Fruit fly (Drosophila melanogaster) whole organism, embryonic: Measurements from ENCODE around the gene Ufsp2.

Experiments
- B-H2 ChIP-seq: fragments of 200-800 bp; sonication (Bioruptor generic); optimal IDR thresholded peaks from 2 replicates; lab custom pipeline; 2018; ENCODE audit warnings: missing biosample characterization, mild to moderate bottlenecking, missing genetic modification characterization
- CG18476 ChIP-seq: fragments of 200-800 bp; sonication (Bioruptor generic); optimal IDR thresholded peaks from 2 replicates; lab custom pipeline; 2016; ENCODE audit warnings: missing biosample characterization, mild to moderate bottlenecking, missing genetic modification characterization
- CG3281 ChIP-seq: fragments of 200-800 bp; sonication (Bioruptor generic); optimal IDR thresholded peaks from 3 replicates; lab custom pipeline; 2017; ENCODE audit warnings: missing biosample characterization, mild to moderate bottlenecking, missing genetic modification characterization
- CG3726 ChIP-seq: fragments of 200-800 bp; sonication (Bioruptor generic); IDR thresholded peaks from 3 replicates; pipeline ENCODE4, ENCODE4 v1.3.6; 2022; ENCODE audit warnings: missing biosample characterization, missing genetic modification characterization
- HLHmδ ChIP-seq: fragments of 200-800 bp; sonication (Bioruptor generic); optimal IDR thresholded peaks from 2 replicates; lab custom pipeline; 2018; ENCODE audit warnings: missing biosample characterization, mild to moderate bottlenecking, missing genetic modification characterization, moderate library complexity
- Lpt ChIP-seq: fragments of >200 bp; optimal IDR thresholded peaks from 2 replicates; lab custom pipeline; 2018; ENCODE audit warnings: missing biosample characterization, missing genetic modification characterization
- Xbp1 ChIP-seq: fragments of 200-800 bp; sonication (Bioruptor generic); optimal IDR thresholded peaks from 3 replicates; lab custom pipeline; 2016; ENCODE audit warnings: missing biosample characterization, mild to moderate bottlenecking, missing genetic modification characterization
- h ChIP-seq: fragments of >200 bp; optimal IDR thresholded peaks from 2 replicates; lab custom pipeline; 2017
- sug ChIP-seq: fragments of 200-800 bp; optimal IDR thresholded peaks from 2 replicates; lab custom pipeline; 2019; ENCODE audit warnings: missing biosample characterization, mild to moderate bottlenecking, missing genetic modification characterization, moderate library complexity

DNA sequence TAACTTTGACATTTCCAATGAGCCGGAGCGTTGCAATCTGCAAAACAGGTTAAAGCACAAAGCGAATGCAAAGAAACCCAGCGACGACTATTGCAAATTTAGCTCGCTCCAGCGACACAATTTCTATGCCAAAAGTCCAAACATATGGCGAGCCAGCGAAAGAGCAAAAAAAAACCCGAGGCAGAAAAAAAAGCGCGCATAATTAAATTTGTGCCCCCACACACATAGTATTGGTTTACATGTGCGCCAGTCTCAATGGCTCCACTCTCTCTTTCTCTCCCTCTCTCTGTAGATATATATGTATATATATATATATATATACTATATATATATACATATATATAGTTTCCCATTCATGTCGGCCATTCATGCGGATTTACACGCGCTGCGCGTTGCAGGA, 35.7 kb upstream of the Ufsp2 start:
- no peak for TF ChIP-seq CG3726 (GFP tag; lab: Robert Waterston, UW)
- TF ChIP-seq HLHmδ: no peak
- no peak for TF ChIP-seq B-H2
- TF ChIP-seq h: no peak
- no peak for TF ChIP-seq sug
- no peak for TF ChIP-seq CG3281 (GFP tag; lab: Kevin White, UChicago)
- no peak for TF ChIP-seq Xbp1 (GFP tag; lab: Kevin White, UChicago)
- TF ChIP-seq Lpt (GFP tag; lab: Kevin White, UChicago): no peak
- TF ChIP-seq CG18476 (GFP tag; lab: Kevin White, UChicago): no peak
